Fruit fly (Drosophila melanogaster) whole organism, prepupa: ENCODE data around the gene Rev1.

Experiments
- Blimp-1 ChIP-seq: fragments of 200-800 bp; sonication (Bioruptor generic); optimal IDR thresholded peaks from 3 replicates; lab custom pipeline; 2017; ENCODE audit warnings: missing biosample characterization, missing genetic modification characterization, mild to moderate bottlenecking, moderate library complexity, missing genetic modification reagents
- CG10631 ChIP-seq: fragments of 200-800 bp; sonication (Bioruptor generic); optimal IDR thresholded peaks from 2 replicates; lab custom pipeline; 2016; ENCODE audit warnings: missing biosample characterization, missing genetic modification characterization
- CG11294 ChIP-seq: fragments of 200-800 bp; sonication (Bioruptor generic); IDR thresholded peaks from 2 replicates; pipeline ENCODE4 v1.3.6; 2022; ENCODE audit warnings: missing biosample characterization, missing genetic modification characterization
- CG11762 ChIP-seq: fragments of 200-800 bp; sonication (Bioruptor generic); optimal IDR thresholded peaks from 3 replicates; lab custom pipeline; 2016; ENCODE audit warnings: missing biosample characterization, missing genetic modification characterization; ENCODE audit not compliant: insufficient read depth
- CG11902 ChIP-seq: fragments of 200-800 bp; sonication (Bioruptor generic); optimal IDR thresholded peaks from 3 replicates; lab custom pipeline; 2016; ENCODE audit warnings: missing biosample characterization, missing genetic modification characterization
- CG15336 ChIP-seq: fragments of 200-800 bp; sonication (Bioruptor generic); IDR thresholded peaks from 2 replicates; pipeline ENCODE4 v1.3.6; 2022; ENCODE audit warnings: missing biosample characterization, missing genetic modification characterization
- CG1621 ChIP-seq: fragments of 200-800 bp; sonication (Bioruptor generic); optimal IDR thresholded peaks from 3 replicates; lab custom pipeline; 2018; ENCODE audit warnings: missing biosample characterization, mild to moderate bottlenecking, missing genetic modification characterization
- CG16779 ChIP-seq: fragments of 200-800 bp; sonication (Bioruptor generic); optimal IDR thresholded peaks from 3 replicates; lab custom pipeline; 2017; ENCODE audit warnings: missing biosample characterization, mild to moderate bottlenecking, missing genetic modification characterization
- CG31627 ChIP-seq: fragments of 200-800 bp; sonication (Bioruptor generic); optimal IDR thresholded peaks from 3 replicates; lab custom pipeline; 2016; ENCODE audit warnings: missing biosample characterization, missing genetic modification characterization
- CG32006 ChIP-seq: fragments of 200-800 bp; sonication (Bioruptor generic); optimal IDR thresholded peaks from 3 replicates; lab custom pipeline; 2017; ENCODE audit warnings: missing biosample characterization, mild to moderate bottlenecking, missing genetic modification characterization
- CG34406 ChIP-seq: fragments of 200-800 bp; sonication (Bioruptor generic); optimal IDR thresholded peaks from 3 replicates; lab custom pipeline; 2016; ENCODE audit warnings: missing biosample characterization, missing genetic modification characterization
- CG3919 ChIP-seq: fragments of 200-800 bp; sonication (Bioruptor generic); optimal IDR thresholded peaks from 3 replicates; lab custom pipeline; 2016; ENCODE audit warnings: missing biosample characterization, missing genetic modification characterization
- CG4318 ChIP-seq: fragments of 200-800 bp; sonication (Bioruptor generic); optimal IDR thresholded peaks from 3 replicates; lab custom pipeline; 2017; ENCODE audit warnings: missing biosample characterization, mild to moderate bottlenecking, missing genetic modification characterization
- CG6163 ChIP-seq: fragments of 200-800 bp; sonication (Bioruptor generic); IDR thresholded peaks from 3 replicates; pipeline ENCODE4 v1.3.6; 2022; ENCODE audit warnings: missing biosample characterization, missing genetic modification characterization
- CG6276 ChIP-seq: fragments of 200-800 bp; sonication (Bioruptor generic); optimal IDR thresholded peaks from 2 replicates; lab custom pipeline; 2017; ENCODE audit warnings: missing biosample characterization, mild to moderate bottlenecking, missing genetic modification characterization
- CG6792 ChIP-seq: fragments of 200-800 bp; sonication (Bioruptor generic); optimal IDR thresholded peaks from 3 replicates; lab custom pipeline; 2016; ENCODE audit warnings: missing biosample characterization, missing genetic modification characterization
- CG8119 ChIP-seq: fragments of 200-800 bp; sonication (Bioruptor generic); IDR thresholded peaks from 3 replicates; pipeline ENCODE4 v1.3.6; 2022; ENCODE audit warnings: missing biosample characterization, missing genetic modification characterization
- CG8319 ChIP-seq: fragments of 200-800 bp; sonication (Bioruptor generic); optimal IDR thresholded peaks from 3 replicates; lab custom pipeline; 2016; ENCODE audit warnings: missing biosample characterization, missing genetic modification characterization
- Eip75B ChIP-seq: fragments of 200-800 bp; sonication (Bioruptor generic); optimal IDR thresholded peaks from 3 replicates; lab custom pipeline; 2016; ENCODE audit warnings: missing biosample characterization, missing genetic modification characterization
- Eip78C ChIP-seq: fragments of 200-800 bp; sonication (Bioruptor generic); peaks from one replicate; lab custom pipeline; 2016; ENCODE audit warnings: missing biosample characterization, missing genetic modification characterization
- Eip93F ChIP-seq: fragments of 200-800 bp; sonication (Bioruptor generic); optimal IDR thresholded peaks from 2 replicates; lab custom pipeline; 2016; ENCODE audit warnings: missing biosample characterization, mild to moderate bottlenecking, missing genetic modification characterization
- Ets21C ChIP-seq: fragments of 200-800 bp; sonication (Bioruptor generic); optimal IDR thresholded peaks from 3 replicates; lab custom pipeline; 2016; ENCODE audit warnings: missing biosample characterization, missing genetic modification characterization
- Ets96B ChIP-seq: fragments of 200-800 bp; optimal IDR thresholded peaks from 2 replicates; lab custom pipeline; 2019; ENCODE audit warnings: missing biosample characterization, mild to moderate bottlenecking, missing genetic modification characterization, moderate library complexity
- Gug ChIP-seq: fragments of 200-800 bp; sonication (Bioruptor generic); IDR thresholded peaks from 2 replicates; pipeline ENCODE4 v1.3.6; 2022; ENCODE audit warnings: missing biosample characterization, missing genetic modification characterization
- Hr38 ChIP-seq: sonication (Bioruptor generic); optimal IDR thresholded peaks from 2 replicates; lab custom pipeline; 2016; ENCODE audit warnings: missing biosample characterization, missing genetic modification characterization
- Hr39 ChIP-seq: fragments of 200-800 bp; sonication (Bioruptor generic); optimal IDR thresholded peaks from 2 replicates; lab custom pipeline; 2016; ENCODE audit warnings: missing biosample characterization, missing genetic modification characterization
- Hr4 ChIP-seq: fragments of 200-800 bp; sonication (Bioruptor generic); optimal IDR thresholded peaks from 3 replicates; lab custom pipeline; 2016; ENCODE audit warnings: missing biosample characterization, missing genetic modification characterization
- Lpt ChIP-seq: fragments of 200-800 bp; sonication (Bioruptor generic); optimal IDR thresholded peaks from 3 replicates; lab custom pipeline; 2016; ENCODE audit warnings: missing biosample characterization, missing genetic modification characterization
- OdsH ChIP-seq: fragments of 200-800 bp; sonication (Bioruptor generic); optimal IDR thresholded peaks from 3 replicates; lab custom pipeline; 2016; ENCODE audit warnings: missing biosample characterization, missing genetic modification characterization
- Smox ChIP-seq: fragments of 200-800 bp; sonication (Bioruptor generic); optimal IDR thresholded peaks from 3 replicates; lab custom pipeline; 2016; ENCODE audit warnings: missing biosample characterization, missing genetic modification characterization
- Sox102F ChIP-seq: fragments of 200-800 bp; sonication (Bioruptor generic); optimal IDR thresholded peaks from 2 replicates; lab custom pipeline; 2016; ENCODE audit warnings: missing biosample characterization, mild to moderate bottlenecking, missing genetic modification characterization
- Sox14 ChIP-seq: fragments of 200-800 bp; sonication (Bioruptor generic); optimal IDR thresholded peaks from 3 replicates; lab custom pipeline; 2016; ENCODE audit warnings: missing biosample characterization, missing genetic modification characterization
- Sox15 ChIP-seq: fragments of 200-800 bp; sonication (Bioruptor generic); optimal IDR thresholded peaks from 3 replicates; lab custom pipeline; 2016; ENCODE audit warnings: missing biosample characterization, missing genetic modification characterization
- achi ChIP-seq: fragments of 200-800 bp; sonication (Bioruptor generic); optimal IDR thresholded peaks from 3 replicates; lab custom pipeline; 2016; ENCODE audit warnings: missing biosample characterization, missing genetic modification characterization
- acj6 ChIP-seq: fragments of 200-800 bp; sonication (Bioruptor generic); optimal IDR thresholded peaks from 3 replicates; lab custom pipeline; 2016; ENCODE audit warnings: missing biosample characterization, missing genetic modification characterization
- dac ChIP-seq: fragments of 200-800 bp; sonication (Bioruptor generic); optimal IDR thresholded peaks from 2 replicates; lab custom pipeline; 2017; ENCODE audit warnings: missing biosample characterization, mild to moderate bottlenecking, missing genetic modification characterization
- eg ChIP-seq: fragments of 200-800 bp; sonication (Bioruptor generic); IDR thresholded peaks from 3 replicates; pipeline ENCODE4 v1.3.6; 2022; ENCODE audit warnings: missing biosample characterization, missing genetic modification characterization
- esn ChIP-seq: fragments of 200-800 bp; sonication (Bioruptor generic); optimal IDR thresholded peaks from 2 replicates; lab custom pipeline; 2016; ENCODE audit warnings: missing biosample characterization, mild to moderate bottlenecking, missing genetic modification characterization, moderate library complexity
- fkh ChIP-seq: fragments of 200-800 bp; sonication (Bioruptor generic); optimal IDR thresholded peaks from 3 replicates; lab custom pipeline; 2017; ENCODE audit warnings: missing biosample characterization, mild to moderate bottlenecking, missing genetic modification characterization, moderate library complexity
- pdm3 ChIP-seq: fragments of 200-800 bp; sonication (Bioruptor generic); optimal IDR thresholded peaks from 3 replicates; lab custom pipeline; 2016; ENCODE audit warnings: missing biosample characterization, missing genetic modification characterization
- salr ChIP-seq, 2 experiments: fragments of 200-800 bp; sonication (Bioruptor generic); optimal IDR thresholded peaks; 3 replicates each; lab custom pipeline; 2016 to 2018; ENCODE audit warnings: missing biosample characterization in 2 of 2, missing genetic modification characterization in 2 of 2, mild to moderate bottlenecking in 1 of 2
- svp ChIP-seq: fragments of 200-800 bp; sonication (Bioruptor generic); peaks from one replicate; lab custom pipeline; 2016; ENCODE audit warnings: missing biosample characterization, missing genetic modification characterization
- topi ChIP-seq: fragments of 200-800 bp; sonication (Bioruptor generic); optimal IDR thresholded peaks from 3 replicates; lab custom pipeline; 2016; ENCODE audit warnings: missing biosample characterization, missing genetic modification characterization

The Rev1 gene

dm6 chr3L:626498-627369 lies 27.4 kb upstream of the Rev1 start (continued):
- TF ChIP-seq CG10631 (GFP tag; lab: Kevin White, UChicago) = peak; percentile 52
- TF ChIP-seq Eip93F (GFP tag; lab: Kevin White, UChicago) = no peak
- TF ChIP-seq Gug (GFP tag; lab: Robert Waterston, UW) = peak; percentile 77
- peak; percentile 56 for TF ChIP-seq CG32006
- peak; percentile 90 for TF ChIP-seq CG16779 (tag; lab: Kevin White, UChicago)
- peak; percentile 28 for TF ChIP-seq esn (GFP tag; lab: Kevin White, UChicago)
- TF ChIP-seq Blimp-1 (GFP tag; lab: Kevin White, UChicago) = peak; percentile 35
- peak; percentile 24 for TF ChIP-seq OdsH
- TF ChIP-seq fkh (GFP tag; lab: Kevin White, UChicago) = peak; percentile 41
- TF ChIP-seq CG4318 = no peak
- TF ChIP-seq CG8319 (GFP tag; lab: Kevin White, UChicago) = peak; percentile 24
- peak; percentile 57 for TF ChIP-seq Hr39 (GFP tag; lab: Kevin White, UChicago)
- peak; percentile 57 for TF ChIP-seq pdm3 (GFP tag; lab: Kevin White, UChicago)
- TF ChIP-seq Ets96B = peak; percentile 68
- TF ChIP-seq Eip78C (GFP tag; lab: Kevin White, UChicago) = peak; percentile 57
- peak; percentile 23 for TF ChIP-seq CG11902 (GFP tag; lab: Kevin White, UChicago)
- peak; percentile 7 for TF ChIP-seq CG6792 (GFP tag; lab: Kevin White, UChicago)
- peak; percentile 94 for TF ChIP-seq CG6163 (GFP tag; lab: Robert Waterston, UW)
- TF ChIP-seq CG11762 (GFP tag; lab: Kevin White, UChicago) = peak; percentile 45
- TF ChIP-seq Ets21C = peak; percentile 17
- peak; percentile 39 for TF ChIP-seq Smox

dm6 chr3L:627370-627769 lies 26.8 kb upstream of the Rev1 start:
- TF ChIP-seq salr (GFP tag; optimal IDR thresholded peaks at IDR 0.05; lab: Kevin White, UChicago) = no peak
- TF ChIP-seq Sox102F (GFP tag; lab: Kevin White, UChicago) = no peak
- no peak for TF ChIP-seq svp (GFP tag; lab: Kevin White, UChicago)
- no peak for TF ChIP-seq Gug (GFP tag; lab: Robert Waterston, UW)
- TF ChIP-seq Hr4 (GFP tag; lab: Kevin White, UChicago) = no peak
- TF ChIP-seq Eip75B (GFP tag; lab: Kevin White, UChicago) = no peak
- no peak for TF ChIP-seq Eip78C (GFP tag; lab: Kevin White, UChicago)
- no peak for TF ChIP-seq CG15336 (GFP tag; lab: Robert Waterston, UW)
- TF ChIP-seq CG1621 = no peak
- no peak for TF ChIP-seq fkh (GFP tag; lab: Kevin White, UChicago)

- TF ChIP-seq Eip75B (GFP tag; lab: Kevin White, UChicago) (peak; percentile 36), CG15336 (GFP tag; lab: Robert Waterston, UW) (peak; percentile 74), Ets21C (no peak), CG4318 (peak; percentile 45), eg (GFP tag; lab: Robert Waterston, UW) (peak; percentile 78), Lpt (peak; percentile 86), CG16779 (tag; lab: Kevin White, UChicago) (peak; percentile 68), achi (no peak), Eip78C (GFP tag; lab: Kevin White, UChicago) (peak; percentile 62), Sox14 (GFP tag; lab: Kevin White, UChicago) (peak; percentile 26), Hr38 (GFP tag; lab: Kevin White, UChicago) (no peak), Sox15 (GFP tag; lab: Kevin White, UChicago) (no peak), salr (GFP tag; optimal IDR thresholded peaks at IDR 0.05; lab: Kevin White, UChicago) (peak in 1 of 2 experiments; percentile 5), CG11294 (GFP tag; lab: Robert Waterston, UW) (no peak; the same call in none of the 2 replicates), CG6276 (GFP tag; lab: Kevin White, UChicago) (peak; percentile 69), CG1621 (peak; percentile 25), Gug (GFP tag; lab: Robert Waterston, UW) (peak; percentile 35; the same call in 1 of the 2 replicates), CG34406 (GFP tag; lab: Kevin White, UChicago) (no peak), CG31627 (GFP tag; lab: Kevin White, UChicago) (peak; percentile 44), CG32006 (peak; percentile 62), Sox102F (GFP tag; lab: Kevin White, UChicago) (peak; percentile 28), topi (GFP tag; lab: Kevin White, UChicago) (peak; percentile 25), Blimp-1 (GFP tag; lab: Kevin White, UChicago) (no peak), acj6 (GFP tag; lab: Kevin White, UChicago) (peak; percentile 27), dac (no peak), CG3919 (GFP tag; lab: Kevin White, UChicago) (no peak), CG6792 (GFP tag; lab: Kevin White, UChicago) (no peak), CG8119 (GFP tag; lab: Robert Waterston, UW) (peak; percentile 75), CG11902 (GFP tag; lab: Kevin White, UChicago) (no peak), CG8319 (GFP tag; lab: Kevin White, UChicago) (no peak)
Measured at dm6 chr3L:627819-628601, 26.2 kb upstream of the Rev1 start.
